Fruit fly (Drosophila melanogaster) S2 (cell line): ENCODE data around the gene CG11241.

ENCODE experiments used
- CG8478 ChIP-seq: fragments of >200 bp; optimal IDR thresholded peaks from 2 replicates; lab custom pipeline; 2018
- CTCF ChIP-seq, 2 experiments: fragments of >200 bp; optimal IDR thresholded peaks; 2 replicates each; lab custom pipeline; 2018

DNA sequence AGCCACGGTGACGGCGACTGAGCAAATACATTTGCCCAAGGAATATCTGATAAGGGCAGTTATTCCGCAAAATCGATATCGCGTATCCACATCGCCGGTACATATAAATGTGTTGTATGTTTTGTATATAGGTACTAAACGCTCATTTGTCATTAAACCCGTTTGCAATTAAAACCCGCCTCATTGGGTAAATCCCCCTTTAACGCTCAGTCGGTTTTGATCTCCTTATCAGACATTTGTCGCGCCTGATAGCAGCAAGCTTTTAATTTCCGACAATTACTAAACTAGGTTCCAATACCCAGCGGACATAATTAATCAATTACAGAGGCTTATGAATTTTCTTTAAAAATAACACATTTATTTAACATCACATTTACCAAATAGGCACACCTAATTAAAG is 6.8 kb downstream of the CG11241 start:
- no peak for TF ChIP-seq CG8478
- TF ChIP-seq CTCF (optimal IDR thresholded peaks at IDR 0.05; lab: Kevin White, UChicago): no peak
